Fruit fly (Drosophila melanogaster): ENCODE data around the gene CG42371.

DNA sequence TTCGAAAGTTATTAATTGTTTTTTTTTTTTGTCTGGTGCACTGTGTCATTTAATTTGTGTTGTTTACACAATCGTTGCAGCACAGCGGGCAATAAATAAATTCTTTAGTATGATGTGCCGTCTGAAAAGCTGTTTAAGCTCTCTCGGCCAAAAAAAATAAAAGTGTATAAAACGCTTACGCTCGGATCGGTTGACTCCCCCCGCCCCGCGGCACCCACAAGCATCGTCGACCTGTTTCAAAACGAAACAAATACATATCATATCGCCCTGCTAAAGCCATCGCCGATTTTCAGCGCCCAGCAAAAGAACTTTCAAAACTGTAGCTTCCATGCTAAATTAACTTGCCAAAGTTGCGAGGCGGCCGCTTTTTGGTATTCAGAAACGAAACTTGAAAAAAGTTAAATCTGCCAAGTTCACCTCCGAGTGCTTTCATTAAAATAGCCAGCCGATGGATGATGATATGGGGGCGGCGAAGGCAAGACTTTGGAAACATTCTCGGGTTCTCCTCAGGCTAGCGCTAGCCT, 22.7 kb downstream of the CG42371 start:
- TF ChIP-seq insv (optimal IDR thresholded peaks at IDR 0.05) (peak; percentile 22), psq (optimal IDR thresholded peaks at IDR 0.05) (no peak), h (optimal IDR thresholded peaks at IDR 0.05) (peak; percentile 32), ttk (optimal IDR thresholded peaks at IDR 0.05) (no peak)

All from Kc167 (cell line).